Worm (Caenorhabditis elegans): ENCODE measurements around the gene sel-11.

- no peak for TF ChIP-seq ztf-11 (tag; optimal IDR thresholded peaks at IDR 0.05)
- no peak for TF ChIP-seq elt-1 (tag; optimal IDR thresholded peaks at IDR 0.05; ENCODE audit: borderline replicate concordance, insufficient read depth)
- TF ChIP-seq unc-39 (tag; optimal IDR thresholded peaks at IDR 0.05) = no peak
- no peak for TF ChIP-seq nhr-12 (tag; optimal IDR thresholded peaks at IDR 0.05)
- TF ChIP-seq mep-1 (tag; optimal IDR thresholded peaks at IDR 0.05) = no peak
- no peak for TF ChIP-seq unc-62 (GFP tag; optimal IDR thresholded peaks at IDR 0.05)
- no peak for TF ChIP-seq unc-120 (tag; optimal IDR thresholded peaks at IDR 0.05; ENCODE audit: poor library complexity, severe bottlenecking)
- TF ChIP-seq elt-3 (tag; optimal IDR thresholded peaks at IDR 0.05) = peak; percentile 37
- no peak for TF ChIP-seq snpc-4 (tag; optimal IDR thresholded peaks at IDR 0.05)
Measured at ce11 chrV:11799252-11799822, 32.2 kb downstream of the sel-11 start.

All from whole organism, mixed stage, embryonic.